Fruit fly (Drosophila melanogaster) whole organism, embryonic: Measurements from ENCODE around the gene CG32259.
A peak's percentile ranks its signal among the peaks of the same experiment; 100 is the strongest.

Source experiments
- Ada2b ChIP-seq: fragments of 200-800 bp; sonication (Bioruptor generic); IDR thresholded peaks from 2 replicates; pipeline ENCODE4 v1.3.6; 2022; ENCODE audit warnings: missing biosample characterization, missing genetic modification characterization
- Antp ChIP-seq: fragments of 200-800 bp; sonication (Bioruptor generic); optimal IDR thresholded peaks from 3 replicates; lab custom pipeline; 2016; ENCODE audit warnings: missing biosample characterization, missing genetic modification characterization
- CG11723 ChIP-seq: fragments of 200-800 bp; sonication (Bioruptor generic); optimal IDR thresholded peaks from 2 replicates; lab custom pipeline; 2017; ENCODE audit warnings: missing biosample characterization, mild to moderate bottlenecking, missing genetic modification characterization
- CG12769 ChIP-seq: fragments of 200-800 bp; sonication (Bioruptor generic); optimal IDR thresholded peaks from 2 replicates; lab custom pipeline; 2019; ENCODE audit warnings: missing biosample characterization, mild to moderate bottlenecking, missing genetic modification characterization, moderate library complexity
- CG14014 ChIP-seq: fragments of 200-800 bp; sonication (Bioruptor generic); IDR thresholded peaks from 2 replicates; pipeline ENCODE4 v1.3.6; 2022; ENCODE audit warnings: missing biosample characterization, missing genetic modification characterization
- CG15269 ChIP-seq: fragments of 200-800 bp; sonication (Bioruptor generic); optimal IDR thresholded peaks from 2 replicates; lab custom pipeline; 2018; ENCODE audit warnings: missing biosample characterization, mild to moderate bottlenecking, missing genetic modification characterization, moderate library complexity
- CG15514 ChIP-seq: fragments of 200-800 bp; sonication (Bioruptor generic); optimal IDR thresholded peaks from 3 replicates; lab custom pipeline; 2017; ENCODE audit warnings: missing biosample characterization, missing genetic modification characterization, mild to moderate bottlenecking, moderate library complexity, missing genetic modification reagents
- CG15601 ChIP-seq: fragments of 200-800 bp; sonication (Bioruptor generic); optimal IDR thresholded peaks from 3 replicates; lab custom pipeline; 2019; ENCODE audit warnings: missing biosample characterization, mild to moderate bottlenecking, missing genetic modification characterization, moderate library complexity
- CG1602 ChIP-seq: fragments of 200-800 bp; sonication (Bioruptor generic); optimal IDR thresholded peaks from 3 replicates; lab custom pipeline; 2016; ENCODE audit warnings: missing biosample characterization, missing genetic modification characterization
- CG3281 ChIP-seq: fragments of 200-800 bp; sonication (Bioruptor generic); optimal IDR thresholded peaks from 3 replicates; lab custom pipeline; 2017; ENCODE audit warnings: missing biosample characterization, mild to moderate bottlenecking, missing genetic modification characterization
- CG3838 ChIP-seq: fragments of 200-800 bp; sonication (Bioruptor generic); optimal IDR thresholded peaks from 3 replicates; lab custom pipeline; 2016; ENCODE audit warnings: missing biosample characterization, missing genetic modification characterization
- CG4617 ChIP-seq: fragments of 200-800 bp; sonication (Bioruptor generic); optimal IDR thresholded peaks from 3 replicates; lab custom pipeline; 2016; ENCODE audit warnings: missing biosample characterization, missing genetic modification characterization, borderline replicate concordance
- CG5245 ChIP-seq: fragments of 200-800 bp; sonication (Bioruptor generic); optimal IDR thresholded peaks from 3 replicates; lab custom pipeline; 2016; ENCODE audit warnings: missing biosample characterization, missing genetic modification characterization
- CG7556 ChIP-seq: fragments of 200-800 bp; sonication (Bioruptor generic); optimal IDR thresholded peaks from 2 replicates; lab custom pipeline; 2017; ENCODE audit warnings: missing biosample characterization, mild to moderate bottlenecking, missing genetic modification characterization
- CG7963 ChIP-seq: fragments of 200-800 bp; sonication (Bioruptor generic); IDR thresholded peaks from 3 replicates; pipeline ENCODE4 v1.3.6; 2022; ENCODE audit warnings: missing biosample characterization, missing genetic modification characterization; ENCODE audit not compliant: partially characterized antibody
- CG7987 ChIP-seq: fragments of 200-800 bp; sonication (Bioruptor generic); optimal IDR thresholded peaks from 2 replicates; lab custom pipeline; 2018; ENCODE audit warnings: missing biosample characterization, mild to moderate bottlenecking, missing genetic modification characterization, moderate library complexity
- CG9215 ChIP-seq: fragments of 200-800 bp; sonication (Bioruptor generic); IDR thresholded peaks from 2 replicates; pipeline ENCODE4 v1.3.6; 2022; ENCODE audit warnings: missing biosample characterization, missing genetic modification characterization
- Dbx ChIP-seq: fragments of 200-800 bp; sonication (Bioruptor generic); IDR thresholded peaks from 3 replicates; pipeline ENCODE4 v1.3.6; 2022; ENCODE audit warnings: missing biosample characterization, missing genetic modification characterization
- E2f1 ChIP-seq: fragments of 200-800 bp; sonication (Bioruptor generic); IDR thresholded peaks from 2 replicates; pipeline ENCODE4 v1.3.6; 2022; ENCODE audit warnings: missing biosample characterization, missing genetic modification characterization
- Fer1 ChIP-seq: fragments of 200-800 bp; sonication (Bioruptor generic); optimal IDR thresholded peaks from 2 replicates; lab custom pipeline; 2017; ENCODE audit warnings: missing biosample characterization, mild to moderate bottlenecking, missing genetic modification characterization
- H15 ChIP-seq: fragments of 200-800 bp; sonication (Bioruptor generic); IDR thresholded peaks from 3 replicates; pipeline ENCODE4 v1.3.6; 2022; ENCODE audit warnings: missing biosample characterization, missing genetic modification characterization
- HHEX ChIP-seq: fragments of 200-800 bp; sonication (Bioruptor generic); optimal IDR thresholded peaks from 3 replicates; lab custom pipeline; 2017; ENCODE audit warnings: missing biosample characterization, mild to moderate bottlenecking, missing genetic modification characterization, missing genetic modification reagents
- Hmx ChIP-seq: fragments of 200-800 bp; sonication (Bioruptor generic); optimal IDR thresholded peaks from 2 replicates; lab custom pipeline; 2016; ENCODE audit warnings: missing biosample characterization, missing genetic modification characterization
- MESR4 ChIP-seq: fragments of 200-800 bp; sonication (Bioruptor generic); optimal IDR thresholded peaks from 2 replicates; lab custom pipeline; 2018; ENCODE audit warnings: missing biosample characterization, mild to moderate bottlenecking, missing genetic modification characterization, moderate library complexity
- Med ChIP-seq: fragments of 200-800 bp; sonication (Bioruptor generic); peaks from one replicate; lab custom pipeline; 2016; ENCODE audit warnings: missing biosample characterization, missing genetic modification characterization, mild to moderate bottlenecking, inconsistent platforms, moderate library complexity
- Nf-YC ChIP-seq: fragments of 200-800 bp; optimal IDR thresholded peaks from 3 replicates; lab custom pipeline; 2019; ENCODE audit warnings: missing biosample characterization, mild to moderate bottlenecking, missing genetic modification characterization, moderate library complexity
- Poxn ChIP-seq: fragments of 200-800 bp; sonication (Bioruptor generic); IDR thresholded peaks from 2 replicates; pipeline ENCODE4 v1.3.6; 2022; ENCODE audit warnings: missing biosample characterization, missing genetic modification characterization
- Six4 ChIP-seq: fragments of 200-800 bp; sonication (Bioruptor generic); optimal IDR thresholded peaks from 2 replicates; lab custom pipeline; 2016; ENCODE audit warnings: missing biosample characterization, missing genetic modification characterization
- Sox102F ChIP-seq: fragments of 200-800 bp; sonication (Bioruptor generic); optimal IDR thresholded peaks from 2 replicates; lab custom pipeline; 2018; ENCODE audit warnings: missing biosample characterization, mild to moderate bottlenecking, missing genetic modification characterization, moderate library complexity
- az2 ChIP-seq: fragments of 200-800 bp; sonication (Bioruptor generic); optimal IDR thresholded peaks from 3 replicates; lab custom pipeline; 2016; ENCODE audit warnings: missing biosample characterization, missing genetic modification characterization
- caup ChIP-seq: fragments of 200-800 bp; sonication (Bioruptor generic); optimal IDR thresholded peaks from 3 replicates; lab custom pipeline; 2017; ENCODE audit warnings: missing biosample characterization, mild to moderate bottlenecking, missing genetic modification characterization, moderate library complexity; ENCODE audit not compliant: severe bottlenecking
- chn ChIP-seq: fragments of 200-800 bp; sonication (Bioruptor generic); optimal IDR thresholded peaks from 2 replicates; lab custom pipeline; 2016; ENCODE audit warnings: missing biosample characterization, missing genetic modification characterization
- dan ChIP-seq: fragments of 200-800 bp; sonication (Bioruptor generic); IDR thresholded peaks from 2 replicates; pipeline ENCODE4 v1.3.6; 2022; ENCODE audit warnings: missing biosample characterization, missing genetic modification characterization
- fd96Cb ChIP-seq: fragments of 200-800 bp; sonication (Bioruptor generic); optimal IDR thresholded peaks from 2 replicates; lab custom pipeline; 2018; ENCODE audit warnings: missing biosample characterization, mild to moderate bottlenecking, missing genetic modification characterization, moderate library complexity
- ftz-f1 ChIP-seq: fragments of 200-800 bp; sonication (Bioruptor generic); optimal IDR thresholded peaks from 2 replicates; lab custom pipeline; 2016; ENCODE audit warnings: missing biosample characterization, missing genetic modification characterization
- grau ChIP-seq: fragments of 200-800 bp; optimal IDR thresholded peaks from 3 replicates; lab custom pipeline; 2019; ENCODE audit warnings: missing biosample characterization, mild to moderate bottlenecking, missing genetic modification characterization, moderate library complexity
- gsb-n ChIP-seq: fragments of 200-800 bp; sonication (Bioruptor generic); optimal IDR thresholded peaks from 3 replicates; lab custom pipeline; 2018; ENCODE audit warnings: missing biosample characterization, mild to moderate bottlenecking, missing genetic modification characterization
- knrl ChIP-seq: fragments of 200-800 bp; sonication (Bioruptor generic); IDR thresholded peaks from 3 replicates; pipeline ENCODE4 v1.3.6; 2022; ENCODE audit warnings: missing biosample characterization, missing genetic modification characterization; ENCODE audit not compliant: partially characterized antibody
- row ChIP-seq: fragments of 200-800 bp; sonication (Bioruptor generic); IDR thresholded peaks from 3 replicates; pipeline ENCODE4 v1.3.6; 2022; ENCODE audit warnings: missing biosample characterization, missing genetic modification characterization
- run ChIP-seq: fragments of 200-800 bp; sonication (Bioruptor generic); optimal IDR thresholded peaks from 3 replicates; lab custom pipeline; 2018; ENCODE audit warnings: missing biosample characterization, mild to moderate bottlenecking, missing genetic modification characterization
- sens ChIP-seq: fragments of 200-800 bp; sonication (Bioruptor generic); peaks from one replicate; lab custom pipeline; 2016; ENCODE audit warnings: missing biosample characterization, missing genetic modification characterization
- seq ChIP-seq: fragments of 200-800 bp; sonication (Bioruptor generic); IDR thresholded peaks from 2 replicates; pipeline ENCODE4 v1.3.6; 2022; ENCODE audit warnings: missing biosample characterization, missing genetic modification characterization
- so ChIP-seq: fragments of 200-800 bp; sonication (Bioruptor generic); IDR thresholded peaks from 3 replicates; pipeline ENCODE4 v1.3.6; 2022; ENCODE audit warnings: missing biosample characterization, missing genetic modification characterization
- sr ChIP-seq: fragments of 200-800 bp; sonication (Bioruptor generic); IDR thresholded peaks from 3 replicates; pipeline ENCODE4 v1.3.6; 2022; ENCODE audit warnings: missing biosample characterization, missing genetic modification characterization
- vfl ChIP-seq: fragments of 200-800 bp; sonication (Bioruptor generic); optimal IDR thresholded peaks from 2 replicates; lab custom pipeline; 2016; ENCODE audit warnings: missing biosample characterization, missing genetic modification characterization
- vvl ChIP-seq: fragments of 200-800 bp; sonication (Bioruptor generic); IDR thresholded peaks from 2 replicates; pipeline ENCODE4 v1.3.6; 2022; ENCODE audit warnings: missing biosample characterization, missing genetic modification characterization

The CG32259 gene

dm6 chr3L:4102496-4103257 is 33.5 kb downstream of the CG32259 start, which contains the start of gene CG14995 (continued):
- TF ChIP-seq grau (tag; lab: Kevin White, UChicago) (peak; percentile 9), ftz-f1 (GFP tag; lab: Kevin White, UChicago) (peak; percentile 16), knrl (GFP tag; lab: Robert Waterston, UW) (peak; percentile 66), sens (GFP tag; lab: Kevin White, UChicago) (peak; percentile 93), CG4617 (peak; percentile 41), Poxn (GFP tag; lab: Robert Waterston, UW) (no peak), HHEX (GFP tag; lab: Kevin White, UChicago) (peak; percentile 7), Nf-YC (peak; percentile 31), CG15514 (GFP tag; lab: Kevin White, UChicago) (peak; percentile 31)

dm6 chr3L:4103258-4104247 is 34.4 kb downstream of the CG32259 start, which contains the start of gene Fit1:
Fit1 (plus strand) TSS chr3L:4103564.
- TF ChIP-seq CG1602 (GFP tag; lab: Kevin White, UChicago) (no peak), CG3838 (GFP tag; lab: Kevin White, UChicago) (no peak), chn (GFP tag; lab: Kevin White, UChicago) (no peak), H15 (GFP tag; lab: Robert Waterston, UW) (no peak), Sox102F (GFP tag; lab: Kevin White, UChicago) (no peak), Antp (no peak), CG15269 (no peak), vfl (GFP tag; lab: Kevin White, UChicago) (no peak), so (no peak; the same call in 2 of the 3 replicates), fd96Cb (tag; lab: Kevin White, UChicago) (no peak), Med (GFP tag; lab: Kevin White, UChicago) (peak; percentile 73), CG3281 (GFP tag; lab: Kevin White, UChicago) (peak; percentile 9), Fer1 (GFP tag; lab: Kevin White, UChicago) (peak; percentile 35), az2 (GFP tag; lab: Kevin White, UChicago) (no peak), Dbx (GFP tag; lab: Robert Waterston, UW) (no peak; the same call in 2 of the 3 replicates), CG5245 (no peak), caup (no peak), Hmx (GFP tag; lab: Kevin White, UChicago) (no peak), CG15601 (tag; lab: Kevin White, UChicago) (no peak), gsb-n (no peak), run (no peak), dan (GFP tag; lab: Robert Waterston, UW) (no peak), CG9215 (GFP tag; lab: Robert Waterston, UW) (no peak), row (peak; percentile 28; the same call in 2 of the 3 replicates), vvl (GFP tag; lab: Robert Waterston, UW) (peak; percentile 60), CG12769 (peak; percentile 73), CG14014 (GFP tag; lab: Robert Waterston, UW) (no peak), seq (GFP tag; lab: Robert Waterston, UW) (no peak), Ada2b (GFP tag; lab: Robert Waterston, UW) (no peak), CG7987 (GFP tag; lab: Kevin White, UChicago) (peak; percentile 23), Six4 (GFP tag; lab: Kevin White, UChicago) (no peak), sr (GFP tag; lab: Robert Waterston, UW) (no peak), CG7556 (GFP tag; lab: Kevin White, UChicago) (no peak), MESR4 (GFP tag; lab: Kevin White, UChicago) (peak; percentile 75), E2f1 (GFP tag; lab: Robert Waterston, UW) (no peak), CG7963 (GFP tag; lab: Robert Waterston, UW) (peak; percentile 56; the same call in 2 of the 3 replicates), CG11723 (GFP tag; lab: Kevin White, UChicago) (no peak)
